Worm (Caenorhabditis elegans) whole organism, mixed stage, embryonic: ENCODE data around the gene basl-1.

Experiments
- blmp-1 ChIP-seq: fragments of 150-350 bp; optimal IDR thresholded peaks from 2 replicates; lab custom pipeline; 2014; ENCODE audit warnings: missing biosample characterization, missing genetic modification characterization
- ces-1 ChIP-seq: fragments of 150-350 bp; optimal IDR thresholded peaks from 2 replicates; lab custom pipeline; 2014; ENCODE audit warnings: missing biosample characterization, missing genetic modification reagents, missing genetic modification characterization
- elt-1 ChIP-seq: sonication (generic microtip); optimal IDR thresholded peaks from 2 replicates; lab custom pipeline; 2017; ENCODE audit warnings: missing genetic modification characterization, mild to moderate bottlenecking, missing compliant biosample characterization, antibody characterized with exemption, moderate library complexity, borderline replicate concordance; ENCODE audit not compliant: insufficient read depth
- elt-3 ChIP-seq: fragments of 150-350 bp; optimal IDR thresholded peaks from 2 replicates; lab custom pipeline; 2014; ENCODE audit warnings: missing biosample characterization, missing genetic modification characterization
- lin-13 ChIP-seq: fragments of 150-350 bp; optimal IDR thresholded peaks from 2 replicates; lab custom pipeline; 2014; ENCODE audit warnings: missing biosample characterization, missing genetic modification characterization
- lsy-2 ChIP-seq: fragments of 150-350 bp; optimal IDR thresholded peaks from 2 replicates; lab custom pipeline; 2014; ENCODE audit warnings: missing biosample characterization, missing genetic modification characterization
- mep-1 ChIP-seq: fragments of 150-350 bp; optimal IDR thresholded peaks from 2 replicates; lab custom pipeline; 2017; ENCODE audit warnings: missing biosample characterization, missing genetic modification reagents, missing genetic modification characterization, inconsistent platforms
- pha-4 ChIP-seq: fragments of 150-350 bp; optimal IDR thresholded peaks from 2 replicates; lab custom pipeline; 2018; ENCODE audit warnings: missing biosample characterization, missing genetic modification reagents, missing genetic modification characterization
- snpc-4 ChIP-seq: fragments of 150-350 bp; optimal IDR thresholded peaks from 2 replicates; lab custom pipeline; 2014; ENCODE audit warnings: missing biosample characterization, missing genetic modification characterization
- tbx-8 ChIP-seq: fragments of 200-800 bp; sonication (Bioruptor generic); optimal IDR thresholded peaks from 2 replicates; lab custom pipeline; 2018; ENCODE audit warnings: mild to moderate bottlenecking, missing genetic modification characterization, moderate library complexity, missing compliant biosample characterization
- unc-62 ChIP-seq: fragments of 150-350 bp; optimal IDR thresholded peaks from 2 replicates; lab custom pipeline; 2014; ENCODE audit warnings: missing biosample characterization, missing genetic modification reagents, missing genetic modification characterization
- ztf-11 ChIP-seq: fragments of 150-350 bp; optimal IDR thresholded peaks from 2 replicates; lab custom pipeline; 2014; ENCODE audit warnings: missing biosample characterization, missing genetic modification characterization

- TF ChIP-seq ztf-11 (tag; lab: Kevin White, UChicago) (no peak), elt-3 (tag; lab: Kevin White, UChicago) (no peak), unc-62 (GFP tag; lab: Kevin White, UChicago) (no peak), lin-13 (tag; lab: Kevin White, UChicago) (no peak), ces-1 (GFP tag; lab: Kevin White, UChicago) (no peak), mep-1 (peak; percentile 37), lsy-2 (tag; lab: Kevin White, UChicago) (no peak), tbx-8 (GFP tag; lab: Kevin White, UChicago) (no peak), pha-4 (tag; lab: Kevin White, UChicago) (no peak), elt-1 (tag; lab: Kevin White, UChicago) (no peak), snpc-4 (tag; lab: Kevin White, UChicago) (no peak), blmp-1 (tag; lab: Kevin White, UChicago) (no peak)
Measured at ce11 chrIII:5586925-5587324, 27.8 kb upstream of the basl-1 start, which contains the start of gene F56D2.2.
